Worm (Caenorhabditis elegans) whole organism, L1 larva: ENCODE results near the gene fbxa-55.

Experiments used
- C04F5.9 ChIP-seq: sonication (generic microtip); optimal IDR thresholded peaks from 2 replicates; lab custom pipeline; 2016; ENCODE audit warnings: missing genetic modification characterization, missing compliant biosample characterization
- C16A3.4 ChIP-seq: fragments of 150-350 bp; optimal IDR thresholded peaks from 2 replicates; lab custom pipeline; 2014; ENCODE audit warnings: missing biosample characterization, missing genetic modification characterization
- Y116A8C.19 ChIP-seq: sonication (generic microtip); optimal IDR thresholded peaks from 2 replicates; lab custom pipeline; 2016; ENCODE audit warnings: missing compliant biosample characterization, missing genetic modification characterization, borderline replicate concordance
- aha-1 ChIP-seq: fragments of 150-350 bp; optimal IDR thresholded peaks from 2 replicates; lab custom pipeline; 2014; ENCODE audit warnings: missing biosample characterization, missing genetic modification characterization
- ama-1 ChIP-seq: fragments of 150-350 bp; optimal IDR thresholded peaks from 2 replicates; lab custom pipeline; 2014
- blmp-1 ChIP-seq: fragments of 150-350 bp; optimal IDR thresholded peaks from 2 replicates; lab custom pipeline; 2014; ENCODE audit warnings: missing biosample characterization, missing genetic modification characterization
- ceh-8 ChIP-seq: fragments of 200-800 bp; sonication (Bioruptor generic); optimal IDR thresholded peaks from 2 replicates; lab custom pipeline; 2018; ENCODE audit warnings: mild to moderate bottlenecking, missing genetic modification characterization, moderate library complexity, missing compliant biosample characterization
- ceh-82 ChIP-seq, 3 experiments: fragments of 150-350 bp in 1 of 3; sonication (generic microtip) in 2 of 3; optimal IDR thresholded peaks; 2 replicates each; lab custom pipeline; 2014 to 2017; ENCODE audit warnings: missing biosample characterization in 3 of 3, missing genetic modification characterization in 3 of 3
- ceh-90 ChIP-seq: sonication (generic microtip); optimal IDR thresholded peaks from 2 replicates; lab custom pipeline; 2016; ENCODE audit warnings: missing genetic modification characterization, missing compliant biosample characterization
- efl-1 ChIP-seq, 4 experiments: fragments of 150-350 bp; optimal IDR thresholded peaks in 3 of 4; peaks in 1 of 4; 1 replicate in 1 of 4; 2 replicates in 3 of 4; lab custom pipeline; 2014; ENCODE audit warnings: missing biosample characterization in 2 of 4, missing genetic modification characterization in 2 of 4, missing genetic modification reagents in 2 of 4
- elt-2 ChIP-seq: sonication (generic microtip); optimal IDR thresholded peaks from 2 replicates; lab custom pipeline; 2016; ENCODE audit warnings: missing genetic modification characterization, mild to moderate bottlenecking, inconsistent platforms, missing compliant biosample characterization, missing genetic modification reagents
- ets-5 ChIP-seq: fragments of 200-800 bp; sonication (Bioruptor generic); IDR thresholded peaks from 2 replicates; pipeline ENCODE4 v1.3.6; 2022; ENCODE audit warnings: missing genetic modification characterization, missing compliant biosample characterization
- fkh-10 ChIP-seq: sonication (generic microtip); optimal IDR thresholded peaks from 2 replicates; lab custom pipeline; 2017; ENCODE audit warnings: missing biosample characterization, missing genetic modification reagents, missing genetic modification characterization
- fos-1 ChIP-seq: fragments of 150-350 bp; optimal IDR thresholded peaks from 2 replicates; lab custom pipeline; 2014; ENCODE audit warnings: missing biosample characterization, missing genetic modification characterization
- hlh-17 ChIP-seq: fragments of 200-800 bp; sonication (Bioruptor generic); optimal IDR thresholded peaks from 2 replicates; lab custom pipeline; 2018; ENCODE audit warnings: missing genetic modification characterization, mild to moderate bottlenecking, missing compliant biosample characterization, moderate library complexity, borderline replicate concordance
- hlh-4 ChIP-seq: sonication (generic microtip); optimal IDR thresholded peaks from 2 replicates; lab custom pipeline; 2016; ENCODE audit warnings: mild to moderate bottlenecking, missing genetic modification characterization, missing compliant biosample characterization
- irx-1 ChIP-seq: sonication (generic microtip); optimal IDR thresholded peaks from 2 replicates; lab custom pipeline; 2016; ENCODE audit warnings: missing genetic modification characterization, missing compliant biosample characterization
- lin-13 ChIP-seq: fragments of 150-350 bp; optimal IDR thresholded peaks from 2 replicates; lab custom pipeline; 2014; ENCODE audit warnings: missing biosample characterization, missing genetic modification reagents, missing genetic modification characterization
- lin-15B ChIP-seq: fragments of 150-350 bp; sonication (generic microtip); optimal IDR thresholded peaks from 3 replicates; lab custom pipeline; 2014; ENCODE audit warnings: missing biosample characterization, missing genetic modification characterization
- lir-3 ChIP-seq: sonication (generic microtip); optimal IDR thresholded peaks from 2 replicates; lab custom pipeline; 2016; ENCODE audit warnings: mild to moderate bottlenecking, missing genetic modification characterization, moderate library complexity, missing compliant biosample characterization; ENCODE audit not compliant: poor library complexity
- nhr-11 ChIP-seq: fragments of 150-350 bp; optimal IDR thresholded peaks from 2 replicates; lab custom pipeline; 2014; ENCODE audit warnings: missing biosample characterization, missing genetic modification characterization
- nhr-47 ChIP-seq: sonication (generic microtip); optimal IDR thresholded peaks from 2 replicates; lab custom pipeline; 2016; ENCODE audit warnings: mild to moderate bottlenecking, missing genetic modification characterization, moderate library complexity, missing compliant biosample characterization
- nhr-76 ChIP-seq: sonication (generic microtip); optimal IDR thresholded peaks from 2 replicates; lab custom pipeline; 2017; ENCODE audit warnings: missing biosample characterization, missing genetic modification characterization
- nhr-77 ChIP-seq: fragments of 150-350 bp; optimal IDR thresholded peaks from 2 replicates; lab custom pipeline; 2014; ENCODE audit warnings: missing biosample characterization, missing genetic modification characterization
- nhr-84 ChIP-seq: sonication (generic microtip); optimal IDR thresholded peaks from 2 replicates; lab custom pipeline; 2017; ENCODE audit warnings: missing biosample characterization, missing genetic modification characterization
- nhr-90 ChIP-seq: sonication (generic microtip); optimal IDR thresholded peaks from 2 replicates; lab custom pipeline; 2016; ENCODE audit warnings: mild to moderate bottlenecking, missing genetic modification characterization, missing compliant biosample characterization; ENCODE audit not compliant: poor library complexity
- rnt-1 ChIP-seq: sonication (generic microtip); optimal IDR thresholded peaks from 2 replicates; lab custom pipeline; 2016; ENCODE audit warnings: mild to moderate bottlenecking, missing genetic modification characterization, moderate library complexity, missing compliant biosample characterization
- skn-1 ChIP-seq: fragments of 150-350 bp; optimal IDR thresholded peaks from 2 replicates; lab custom pipeline; 2014; ENCODE audit warnings: missing biosample characterization, missing genetic modification characterization
- sox-4 ChIP-seq: sonication (generic microtip); optimal IDR thresholded peaks from 2 replicates; lab custom pipeline; 2016; ENCODE audit warnings: missing genetic modification characterization, missing compliant biosample characterization
- tlp-1 ChIP-seq: fragments of 150-350 bp; optimal IDR thresholded peaks from 2 replicates; lab custom pipeline; 2014; ENCODE audit warnings: missing biosample characterization, missing genetic modification characterization
- unc-30 ChIP-seq: sonication (generic microtip); optimal IDR thresholded peaks from 2 replicates; lab custom pipeline; 2017; ENCODE audit warnings: missing biosample characterization, missing genetic modification characterization
- ztf-11 ChIP-seq, 2 experiments: sonication (generic microtip); optimal IDR thresholded peaks; 2 replicates each; lab custom pipeline; 2016 to 2017; ENCODE audit warnings: missing genetic modification characterization in 2 of 2, missing biosample characterization in 1 of 2, missing compliant biosample characterization in 1 of 2

The fbxa-55 gene

DNA sequence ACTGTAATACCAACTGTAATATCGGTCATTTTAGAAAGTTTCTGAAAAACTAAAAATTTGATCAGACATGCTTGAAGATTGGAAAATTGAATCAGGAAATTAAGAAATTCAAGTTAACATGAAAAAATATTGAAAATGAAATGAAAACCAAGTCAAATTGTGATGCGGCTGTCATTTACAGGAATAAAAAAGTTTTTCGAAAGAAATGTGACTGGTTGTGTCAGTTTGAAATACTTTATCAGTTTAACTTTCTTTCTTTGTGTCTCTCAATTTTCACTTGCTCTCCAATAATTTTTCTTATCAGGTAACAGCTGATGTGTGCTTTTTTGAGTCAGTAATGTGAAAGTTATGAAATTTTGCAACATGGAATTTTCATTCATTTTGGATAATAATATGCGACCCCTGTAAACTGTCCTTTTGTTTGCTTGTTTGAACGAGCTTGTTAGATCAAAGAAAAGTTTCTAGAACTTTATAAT, 10.4 kb upstream of the fbxa-55 start, which contains the start of gene fbxa-60:
Gene fbxa-60 (minus strand): TSS at position 51 of the 476 bp plus-strand sequence.
- no peak for TF ChIP-seq nhr-11 (tag; lab: Kevin White, UChicago)
- no peak for TF ChIP-seq C16A3.4 (tag; lab: Kevin White, UChicago)
- TF ChIP-seq ets-5 (GFP tag; lab: Robert Waterston, UW) = no peak
- TF ChIP-seq lin-13 (GFP tag; lab: Kevin White, UChicago) = no peak
- no peak for TF ChIP-seq aha-1 (tag; lab: Kevin White, UChicago)
- TF ChIP-seq nhr-84 (tag; lab: Kevin White, UChicago) = no peak
- no peak for TF ChIP-seq blmp-1
- TF ChIP-seq skn-1 (tag; lab: Kevin White, UChicago) = no peak
- TF ChIP-seq elt-2 (tag; lab: Kevin White, UChicago) = peak; percentile 68

DNA sequence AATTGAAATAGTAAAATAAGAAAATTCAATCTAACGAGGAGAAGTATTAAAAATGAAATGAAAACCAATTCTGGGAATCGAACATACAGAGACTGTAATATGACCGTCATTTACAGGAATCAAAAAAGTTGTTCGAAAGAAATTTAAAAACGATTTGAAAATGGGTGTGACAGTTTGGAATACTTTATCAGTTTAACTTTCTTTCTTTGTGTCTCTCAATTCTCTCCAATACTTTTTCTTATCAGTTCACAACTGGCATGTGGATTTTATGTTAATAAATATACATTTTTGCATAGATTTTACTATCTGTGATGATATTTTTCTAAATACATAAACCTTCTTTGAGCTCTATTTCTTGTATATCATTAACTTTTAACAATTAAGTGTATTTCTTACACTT, 8.5 kb upstream of the fbxa-55 start:
- TF ChIP-seq elt-2 (tag; lab: Kevin White, UChicago) = peak; percentile 39

DNA sequence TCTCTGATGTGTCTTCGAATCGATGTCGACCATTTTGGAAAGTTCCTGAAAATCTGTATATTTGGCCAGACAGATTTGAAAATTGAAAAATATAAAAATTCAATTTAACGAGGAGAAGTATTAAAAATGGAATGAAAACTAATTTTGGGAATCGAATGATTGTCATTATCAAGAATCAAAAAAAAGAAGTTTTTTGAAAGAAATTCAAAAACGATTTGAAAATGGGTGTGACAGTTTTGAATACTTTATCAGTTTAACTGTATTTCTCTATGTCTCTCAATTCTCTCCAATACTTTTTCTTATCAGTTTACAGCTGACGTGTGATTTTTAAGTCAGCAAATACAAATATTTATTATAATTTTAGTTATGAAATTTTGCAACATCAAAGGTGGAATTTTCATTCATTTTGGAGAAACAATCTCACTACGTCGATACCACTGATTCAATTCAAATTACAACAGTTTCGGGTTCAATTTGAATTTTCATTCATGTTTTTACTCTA, 7.6 kb upstream of the fbxa-55 start, which contains the start of gene fbxa-59:
Gene fbxa-59 (minus strand): TSS at position 51 of the 502 bp plus-strand sequence.
- peak; percentile 61 for TF ChIP-seq elt-2 (tag; lab: Kevin White, UChicago)
- TF ChIP-seq efl-1 (optimal IDR thresholded peaks at IDR 0.05; lab: Kevin White, UChicago) = no peak
- TF ChIP-seq efl-1 (GFP tag; optimal IDR thresholded peaks at IDR 0.05 in 1 of 2; lab: Kevin White, UChicago) = peak in 1 of 2 experiments; percentile 39
- TF ChIP-seq ceh-82 (tag; optimal IDR thresholded peaks at IDR 0.05; lab: Kevin White, UChicago) = no peak
- TF ChIP-seq hlh-4 = no peak
- TF ChIP-seq fkh-10 (GFP tag; lab: Kevin White, UChicago) = no peak
- TF ChIP-seq, all 84 proteins: peak for 2

DNA sequence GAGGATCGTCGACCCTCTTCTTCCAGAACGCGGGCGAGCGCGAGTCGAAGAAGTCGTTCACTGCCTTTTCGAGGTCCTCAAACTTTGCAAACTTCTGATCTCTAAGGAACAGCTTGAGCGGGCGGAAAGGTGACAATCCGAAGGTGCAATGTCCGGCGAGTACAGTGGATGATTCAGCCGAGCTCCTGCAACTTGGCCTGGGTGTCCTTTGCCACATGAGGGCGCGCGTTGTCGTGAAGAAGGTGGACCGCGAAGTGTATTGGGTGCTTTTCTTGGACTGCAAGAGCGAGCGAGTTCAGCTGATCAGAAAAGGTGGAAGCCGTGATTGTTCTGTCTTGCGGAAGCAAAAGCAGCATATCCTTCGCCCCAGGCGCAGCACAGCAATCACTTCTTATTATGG, 6.1 kb upstream of the fbxa-55 start:
- TF ChIP-seq nhr-76 (tag; lab: Kevin White, UChicago) = no peak
- no peak for TF ChIP-seq fos-1 (tag; lab: Kevin White, UChicago)
- TF ChIP-seq lin-15B (tag; lab: Kevin White, UChicago) = no peak
- TF ChIP-seq unc-30 = no peak
- no peak for TF ChIP-seq lir-3
- TF ChIP-seq sox-4 (tag; lab: Kevin White, UChicago) = no peak
- no peak for TF ChIP-seq nhr-77 (tag; lab: Kevin White, UChicago)
- TF ChIP-seq nhr-47 (tag; lab: Kevin White, UChicago) = no peak

DNA sequence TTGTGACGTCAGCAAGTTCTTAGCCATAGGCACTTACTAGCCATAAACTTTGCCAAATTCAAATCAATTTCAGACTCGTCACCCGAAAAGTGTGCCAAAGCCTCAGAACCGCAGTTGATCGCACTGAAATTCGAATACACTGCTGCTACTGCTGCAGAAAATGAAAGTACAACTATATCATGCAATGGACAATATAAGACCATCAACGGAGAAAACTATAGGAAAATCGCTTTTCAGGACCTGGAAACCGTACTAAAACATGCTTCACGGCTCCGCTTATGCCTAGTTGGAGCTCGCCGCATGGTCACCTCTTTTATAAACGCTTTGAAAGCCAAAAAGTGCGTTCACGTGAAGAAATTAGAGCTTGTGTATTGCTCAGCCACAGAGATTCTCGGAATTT, 2.7 kb upstream of the fbxa-55 start, which contains the start of gene fbxa-22:
Gene fbxa-22 (plus strand): TSS at position 301 of the 400 bp plus-strand sequence.
- no peak for TF ChIP-seq blmp-1
- TF ChIP-seq hlh-17 (GFP tag; lab: Kevin White, UChicago) = no peak
- no peak for TF ChIP-seq ztf-11 (tag; optimal IDR thresholded peaks at IDR 0.05; lab: Kevin White, UChicago)
- no peak for TF ChIP-seq C04F5.9 (tag; lab: Kevin White, UChicago)
- no peak for TF ChIP-seq ets-5 (GFP tag; lab: Robert Waterston, UW)
- no peak for TF ChIP-seq skn-1 (tag; lab: Kevin White, UChicago)
- no peak for TF ChIP-seq ama-1 (lab: Kevin White, UChicago)

DNA sequence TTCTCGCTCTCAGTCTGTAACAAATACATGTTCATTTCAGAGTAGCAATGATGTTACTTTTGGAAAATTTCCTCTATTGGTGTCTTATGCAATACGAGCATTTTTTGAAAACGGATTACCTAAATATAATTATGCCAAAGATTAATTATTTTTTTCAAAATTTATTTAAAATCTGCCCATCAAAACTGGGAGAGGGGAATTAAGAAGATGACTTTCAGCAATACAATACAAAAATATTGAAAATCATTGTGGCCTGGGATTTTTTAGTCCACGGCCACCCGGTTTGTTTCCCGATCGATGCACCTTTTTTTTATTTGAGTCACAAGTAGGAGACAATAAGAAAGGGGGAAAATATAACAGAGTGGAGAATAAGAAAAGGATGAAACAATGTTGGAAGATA, 2.1 kb upstream of the fbxa-55 start, which contains the start of gene fbxa-56:
Gene fbxa-56 (minus strand): TSS at position 101 of the 400 bp plus-strand sequence.
- TF ChIP-seq ceh-90 (tag; lab: Kevin White, UChicago) (no peak), tlp-1 (no peak), efl-1 (optimal IDR thresholded peaks at IDR 0.05; lab: Kevin White, UChicago) (no peak), efl-1 (GFP tag; optimal IDR thresholded peaks at IDR 0.05 in 1 of 2; lab: Kevin White, UChicago) (peak in 1 of 2 experiments; percentile 32)

DNA sequence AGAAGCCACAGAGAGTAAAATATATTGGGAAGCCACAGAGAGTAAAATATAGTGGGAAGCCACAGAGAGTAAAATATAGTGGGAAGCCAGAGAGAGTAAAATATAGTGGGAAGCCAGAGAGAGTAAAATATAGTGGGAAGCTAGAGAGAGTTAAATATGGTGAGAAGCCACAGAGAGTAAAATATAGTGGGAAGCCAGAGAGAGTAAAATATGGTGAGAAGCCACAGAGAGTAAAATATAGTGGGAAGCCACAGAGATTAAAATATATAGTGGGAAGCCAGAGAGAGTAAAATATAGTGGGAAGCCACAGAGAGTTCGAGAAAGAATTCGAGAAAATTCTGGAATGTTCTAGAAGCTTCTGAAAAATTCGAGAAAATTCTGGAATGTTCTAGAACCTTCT, 4.5 kb downstream of the fbxa-55 start:
- TF ChIP-seq lir-3 (peak; percentile 45), sox-4 (tag; lab: Kevin White, UChicago) (peak; percentile 71), C04F5.9 (tag; lab: Kevin White, UChicago) (peak; percentile 10), irx-1 (tag; lab: Kevin White, UChicago) (peak; percentile 14), Y116A8C.19 (tag; lab: Kevin White, UChicago) (peak; percentile 40), ceh-8 (peak; percentile 83), rnt-1 (peak; percentile 3), ztf-11 (tag; optimal IDR thresholded peaks at IDR 0.05; lab: Kevin White, UChicago) (peak in 1 of 2 experiments; percentile 34), nhr-90 (peak; percentile 14)
